Worm (Caenorhabditis elegans) whole organism, L1 larva: ENCODE measurements around the gene ZC506.1.

Experiments used
- egl-27 ChIP-seq, 2 experiments: fragments of 150-350 bp in 1 of 2; sonication (generic microtip); optimal IDR thresholded peaks; 3 replicates each; lab custom pipeline; 2017 to 2018; ENCODE audit warnings: missing biosample characterization in 2 of 2, missing genetic modification characterization in 2 of 2, missing genetic modification reagents in 2 of 2
- fos-1 ChIP-seq: fragments of 150-350 bp; optimal IDR thresholded peaks from 2 replicates; lab custom pipeline; 2014; ENCODE audit warnings: missing biosample characterization, missing genetic modification characterization
- lin-13 ChIP-seq: fragments of 150-350 bp; optimal IDR thresholded peaks from 2 replicates; lab custom pipeline; 2014; ENCODE audit warnings: missing biosample characterization, missing genetic modification reagents, missing genetic modification characterization
- lin-39 ChIP-seq: fragments of 150-350 bp; optimal IDR thresholded peaks from 2 replicates; lab custom pipeline; 2014; ENCODE audit warnings: missing biosample characterization, missing genetic modification reagents, missing genetic modification characterization
- mep-1 ChIP-seq: fragments of 150-350 bp; optimal IDR thresholded peaks from 2 replicates; lab custom pipeline; 2014; ENCODE audit warnings: missing biosample characterization, missing genetic modification characterization
- nhr-12 ChIP-seq: sonication (generic microtip); optimal IDR thresholded peaks from 2 replicates; lab custom pipeline; 2017; ENCODE audit warnings: missing biosample characterization, missing genetic modification characterization
- nhr-237 ChIP-seq: fragments of 150-350 bp; optimal IDR thresholded peaks from 2 replicates; lab custom pipeline; 2014; ENCODE audit warnings: missing biosample characterization, missing genetic modification characterization
- nhr-77 ChIP-seq: fragments of 150-350 bp; optimal IDR thresholded peaks from 2 replicates; lab custom pipeline; 2014; ENCODE audit warnings: missing biosample characterization, missing genetic modification characterization
- snpc-4 ChIP-seq: fragments of 150-350 bp; optimal IDR thresholded peaks from 2 replicates; lab custom pipeline; 2014; ENCODE audit warnings: missing biosample characterization, missing genetic modification characterization
- tbx-2 ChIP-seq: sonication (generic microtip); optimal IDR thresholded peaks from 2 replicates; lab custom pipeline; 2016; ENCODE audit warnings: missing genetic modification characterization, missing compliant biosample characterization
- zag-1 ChIP-seq: fragments of 150-350 bp; optimal IDR thresholded peaks from 2 replicates; lab custom pipeline; 2014; ENCODE audit warnings: missing biosample characterization, missing genetic modification characterization

- TF ChIP-seq zag-1 (tag; lab: Kevin White, UChicago) (no peak), snpc-4 (tag; lab: Kevin White, UChicago) (no peak), nhr-77 (tag; lab: Kevin White, UChicago) (no peak), mep-1 (tag; lab: Kevin White, UChicago) (no peak), lin-39 (tag; lab: Kevin White, UChicago) (no peak), fos-1 (tag; lab: Kevin White, UChicago) (no peak), tbx-2 (tag; lab: Kevin White, UChicago) (no peak), egl-27 (tag; optimal IDR thresholded peaks at IDR 0.05; lab: Kevin White, UChicago) (no peak), nhr-12 (tag; lab: Kevin White, UChicago) (no peak), lin-13 (GFP tag; lab: Kevin White, UChicago) (no peak), nhr-237 (no peak)
Measured at ce11 chrX:9948528-9948927, 10.2 kb upstream of the ZC506.1 start.
